Comparison of ENCODE assay signal across 6 fruit fly cellular contexts in genomic region chr2L:16284306-16285299, dm6.
A peak's percentile ranks its signal among the peaks of the same experiment; 100 is the strongest.
TF ChIP-seq lines count a peak whose summit lies in the region.

No protein-coding gene starts in this region.

- no peak for TF ChIP-seq CTCF in whole organism, embryonic (GFP tag; optimal IDR thresholded peaks at IDR 0.05; lab: Kevin White, UChicago)

TF ChIP-seq in whole organism, 6 proteins besides CTCF, POLR2A, EP300 and RAD21:
- TF ChIP-seq pan (optimal IDR thresholded peaks at IDR 0.05; lab: Kevin White, UChicago) (no peak), Dll (optimal IDR thresholded peaks at IDR 0.05; lab: Kevin White, UChicago) (peak; percentile 76), EcR (GFP tag; optimal IDR thresholded peaks at IDR 0.05; lab: Kevin White, UChicago) (peak in 1 of 2 experiments; percentile 45), usp (GFP tag; optimal IDR thresholded peaks at IDR 0.05; lab: Kevin White, UChicago) (no peak), CG8478 (optimal IDR thresholded peaks at IDR 0.05; lab: Kevin White, UChicago) (peak; percentile 58), psq (optimal IDR thresholded peaks at IDR 0.05; lab: Kevin White, UChicago) (no peak)

TF ChIP-seq in whole organism, adult, 20 proteins besides CTCF, POLR2A, EP300 and RAD21 (continues in another document):
- TF ChIP-seq CG7101 (tag; optimal IDR thresholded peaks at IDR 0.05; lab: Kevin White, UChicago) (peak; percentile 70), kay (GFP tag; lab: Kevin White, UChicago; ENCODE audit: borderline replicate concordance) (peak; percentile 97), toe (GFP tag; optimal IDR thresholded peaks at IDR 0.05; lab: Kevin White, UChicago) (no peak), Hr96 (GFP tag; optimal IDR thresholded peaks at IDR 0.05; lab: Kevin White, UChicago) (peak; percentile 15), bab1 (GFP tag; optimal IDR thresholded peaks at IDR 0.05; lab: Kevin White, UChicago) (peak; percentile 76), CG14711 (tag; optimal IDR thresholded peaks at IDR 0.05; lab: Kevin White, UChicago) (peak; percentile 57), CG1620 (GFP tag; optimal IDR thresholded peaks at IDR 0.05; lab: Kevin White, UChicago) (peak; percentile 22), CG33017 (tag; optimal IDR thresholded peaks at IDR 0.05; lab: Kevin White, UChicago) (peak; percentile 79), tj (GFP tag; optimal IDR thresholded peaks at IDR 0.05; lab: Kevin White, UChicago) (peak; percentile 42), cnc (optimal IDR thresholded peaks at IDR 0.05; lab: Kevin White, UChicago) (no peak), CG5204 (GFP tag; optimal IDR thresholded peaks at IDR 0.05; lab: Kevin White, UChicago) (peak; percentile 77), Crg-1 (GFP tag; optimal IDR thresholded peaks at IDR 0.05; lab: Kevin White, UChicago) (peak; percentile 54), CG11617 (GFP tag; optimal IDR thresholded peaks at IDR 0.05; lab: Kevin White, UChicago) (peak; percentile 53), cic (GFP tag; optimal IDR thresholded peaks at IDR 0.05; lab: Kevin White, UChicago) (peak; percentile 100), CG7045 (GFP tag; optimal IDR thresholded peaks at IDR 0.05; lab: Kevin White, UChicago) (peak; percentile 72), Clk (GFP tag; optimal IDR thresholded peaks at IDR 0.05; lab: Kevin White, UChicago) (peak; percentile 62), Mnt (GFP tag; optimal IDR thresholded peaks at IDR 0.05; lab: Kevin White, UChicago) (peak; percentile 94)

TF ChIP-seq in whole organism, embryonic, 481 proteins besides CTCF, POLR2A, EP300 and RAD21 (continues in another document):
- TF ChIP-seq CG18619 (GFP tag; optimal IDR thresholded peaks at IDR 0.05; lab: Kevin White, UChicago) (peak; percentile 23), Asciz (GFP tag; optimal IDR thresholded peaks at IDR 0.05; lab: Kevin White, UChicago) (peak; percentile 44), usp (GFP tag; optimal IDR thresholded peaks at IDR 0.05; lab: Kevin White, UChicago) (no peak), gt (GFP tag; IDR thresholded peaks at IDR 0.05; lab: Robert Waterston, UW) (no peak), en (GFP tag; optimal IDR thresholded peaks at IDR 0.05; lab: Kevin White, UChicago) (no peak), hb (GFP tag; IDR thresholded peaks at IDR 0.05; lab: Robert Waterston, UW; ENCODE audit: partially characterized antibody) (no peak), CG2129 (GFP tag; IDR thresholded peaks at IDR 0.05; lab: Robert Waterston, UW; ENCODE audit: partially characterized antibody) (no peak), shn (GFP tag; optimal IDR thresholded peaks at IDR 0.05; lab: Kevin White, UChicago) (no peak), pb (GFP tag; optimal IDR thresholded peaks at IDR 0.05; lab: Kevin White, UChicago) (no peak), nom (GFP tag; optimal IDR thresholded peaks at IDR 0.05; lab: Kevin White, UChicago) (peak; percentile 84), CG1832 (GFP tag; optimal IDR thresholded peaks at IDR 0.05; lab: Kevin White, UChicago) (peak; percentile 81), Ravus (GFP tag; IDR thresholded peaks at IDR 0.05; lab: Robert Waterston, UW) (no peak), insv (GFP tag; optimal IDR thresholded peaks at IDR 0.05; lab: Kevin White, UChicago) (no peak), CG8944 (GFP tag; optimal IDR thresholded peaks at IDR 0.05; lab: Kevin White, UChicago) (no peak), tup (GFP tag; optimal IDR thresholded peaks at IDR 0.05; lab: Kevin White, UChicago) (no peak), pita (GFP tag; optimal IDR thresholded peaks at IDR 0.05; lab: Kevin White, UChicago) (no peak), CG6689 (GFP tag; IDR thresholded peaks at IDR 0.05; lab: Robert Waterston, UW) (no peak), CG9876 (GFP tag; optimal IDR thresholded peaks at IDR 0.05; lab: Kevin White, UChicago) (peak; percentile 15)

TF ChIP-seq in whole organism, prepupa, 60 proteins besides CTCF, POLR2A, EP300 and RAD21 (continues in another document):
- TF ChIP-seq OdsH (GFP tag; optimal IDR thresholded peaks at IDR 0.05; lab: Kevin White, UChicago) (peak; percentile 76), Blimp-1 (GFP tag; optimal IDR thresholded peaks at IDR 0.05; lab: Kevin White, UChicago) (peak; percentile 53), ss (GFP tag; optimal IDR thresholded peaks at IDR 0.05; lab: Kevin White, UChicago) (peak in 1 of 2 experiments; percentile 69), CG7368 (GFP tag; optimal IDR thresholded peaks at IDR 0.05; lab: Kevin White, UChicago) (peak; percentile 76), CG32006 (GFP tag; optimal IDR thresholded peaks at IDR 0.05; lab: Kevin White, UChicago) (peak; percentile 64), dsx (GFP tag; optimal IDR thresholded peaks at IDR 0.05; lab: Kevin White, UChicago; ENCODE audit: poor library complexity, severe bottlenecking) (peak; percentile 65), cyc (GFP tag; optimal IDR thresholded peaks at IDR 0.05; lab: Kevin White, UChicago) (peak; percentile 58), Hr39 (GFP tag; optimal IDR thresholded peaks at IDR 0.05; lab: Kevin White, UChicago) (peak; percentile 74), CG8632 (GFP tag; optimal IDR thresholded peaks at IDR 0.05; lab: Kevin White, UChicago) (peak; percentile 44), acj6 (GFP tag; optimal IDR thresholded peaks at IDR 0.05; lab: Kevin White, UChicago) (peak; percentile 80), Hr38 (GFP tag; optimal IDR thresholded peaks at IDR 0.05; lab: Kevin White, UChicago) (no peak), CG6163 (GFP tag; IDR thresholded peaks at IDR 0.05; lab: Robert Waterston, UW) (no peak), CG6792 (GFP tag; optimal IDR thresholded peaks at IDR 0.05; lab: Kevin White, UChicago) (peak; percentile 56), CG34406 (GFP tag; optimal IDR thresholded peaks at IDR 0.05; lab: Kevin White, UChicago) (peak; percentile 61), CG16779 (tag; optimal IDR thresholded peaks at IDR 0.05; lab: Kevin White, UChicago) (peak; percentile 68), Ets21C (GFP tag; optimal IDR thresholded peaks at IDR 0.05; lab: Kevin White, UChicago) (peak; percentile 49), CG10669 (GFP tag; optimal IDR thresholded peaks at IDR 0.05; lab: Kevin White, UChicago) (peak; percentile 29), Sox14 (GFP tag; optimal IDR thresholded peaks at IDR 0.05; lab: Kevin White, UChicago) (peak; percentile 82)

TF ChIP-seq in whole organism, pupa, 21 proteins besides CTCF, POLR2A, EP300 and RAD21 (continues in another document):
- peak; percentile 30 for TF ChIP-seq gl (tag; optimal IDR thresholded peaks at IDR 0.05; lab: Kevin White, UChicago)
- no peak for TF ChIP-seq CG12605 (GFP tag; IDR thresholded peaks at IDR 0.05; lab: Robert Waterston, UW)
- TF ChIP-seq Ets98B (GFP tag; IDR thresholded peaks at IDR 0.05; lab: Robert Waterston, UW): no peak
- no peak for TF ChIP-seq fd96Ca (GFP tag; IDR thresholded peaks at IDR 0.05; lab: Robert Waterston, UW)
- peak; percentile 60 for TF ChIP-seq EcR (GFP tag; optimal IDR thresholded peaks at IDR 0.05; lab: Kevin White, UChicago)
- peak; percentile 52 for TF ChIP-seq CG15710 (tag; optimal IDR thresholded peaks at IDR 0.05; lab: Kevin White, UChicago)
- peak; percentile 33 for TF ChIP-seq CG9948 (tag; optimal IDR thresholded peaks at IDR 0.05; lab: Kevin White, UChicago)
- TF ChIP-seq D1 (tag; optimal IDR thresholded peaks at IDR 0.05; lab: Kevin White, UChicago): peak; percentile 48
- TF ChIP-seq CG14655 (GFP tag; optimal IDR thresholded peaks at IDR 0.05; lab: Kevin White, UChicago): peak; percentile 64
- TF ChIP-seq CG17806 (tag; optimal IDR thresholded peaks at IDR 0.05; lab: Kevin White, UChicago): peak; percentile 34
- no peak for TF ChIP-seq rn (GFP tag; IDR thresholded peaks at IDR 0.05; lab: Robert Waterston, UW)
- no peak for TF ChIP-seq CG10348 (GFP tag; IDR thresholded peaks at IDR 0.05; lab: Robert Waterston, UW)
- peak; percentile 65 for TF ChIP-seq CG8159 (tag; optimal IDR thresholded peaks at IDR 0.05; lab: Kevin White, UChicago)
- peak; percentile 70 for TF ChIP-seq Snoo (tag; optimal IDR thresholded peaks at IDR 0.05; lab: Kevin White, UChicago)
- TF ChIP-seq CG32121 (GFP tag; IDR thresholded peaks at IDR 0.05; lab: Robert Waterston, UW): no peak
- TF ChIP-seq CG34367 (tag; optimal IDR thresholded peaks at IDR 0.05; lab: Kevin White, UChicago): peak; percentile 38
- TF ChIP-seq Pif1B (GFP tag; optimal IDR thresholded peaks at IDR 0.05; lab: Kevin White, UChicago): peak; percentile 45
- TF ChIP-seq Pif1A (GFP tag; optimal IDR thresholded peaks at IDR 0.05; lab: Kevin White, UChicago): peak; percentile 65
- TF ChIP-seq CG13204 (GFP tag; optimal IDR thresholded peaks at IDR 0.05; lab: Kevin White, UChicago): peak; percentile 68
- TF ChIP-seq CG8301 (tag; optimal IDR thresholded peaks at IDR 0.05; lab: Kevin White, UChicago): peak; percentile 65

TF ChIP-seq in whole organism, wandering third instar larva, 38 proteins besides CTCF, POLR2A, EP300 and RAD21 (continues in another document):
- TF ChIP-seq jim (GFP tag; optimal IDR thresholded peaks at IDR 0.05; lab: Kevin White, UChicago) (peak; percentile 59), rgr (GFP tag; optimal IDR thresholded peaks at IDR 0.05; lab: Kevin White, UChicago) (peak; percentile 69), Mio (GFP tag; optimal IDR thresholded peaks at IDR 0.05; lab: Kevin White, UChicago) (no peak), CrebA (GFP tag; optimal IDR thresholded peaks at IDR 0.05; lab: Kevin White, UChicago; ENCODE audit: borderline replicate concordance) (peak; percentile 82), OdsH (GFP tag; optimal IDR thresholded peaks at IDR 0.05; lab: Kevin White, UChicago) (peak; percentile 54), N (GFP tag; optimal IDR thresholded peaks at IDR 0.05; lab: Kevin White, UChicago) (peak; percentile 33), pan (optimal IDR thresholded peaks at IDR 0.05; lab: Kevin White, UChicago) (no peak), brk (GFP tag; optimal IDR thresholded peaks at IDR 0.05; lab: Kevin White, UChicago) (peak; percentile 80), usp (GFP tag; optimal IDR thresholded peaks at IDR 0.05; lab: Kevin White, UChicago) (no peak), CG32264 (GFP tag; optimal IDR thresholded peaks at IDR 0.05; lab: Kevin White, UChicago) (no peak), ey (GFP tag; optimal IDR thresholded peaks at IDR 0.05; lab: Kevin White, UChicago) (peak; percentile 68), Hr78 (GFP tag; optimal IDR thresholded peaks at IDR 0.05; lab: Kevin White, UChicago) (no peak), Hnf4 (GFP tag; optimal IDR thresholded peaks at IDR 0.05; lab: Kevin White, UChicago) (peak; percentile 67), HLH106 (tag; optimal IDR thresholded peaks at IDR 0.05; lab: Kevin White, UChicago) (peak; percentile 62), CG9705 (GFP tag; optimal IDR thresholded peaks at IDR 0.05; lab: Kevin White, UChicago) (peak; percentile 57), lola (GFP tag; optimal IDR thresholded peaks at IDR 0.05; lab: Kevin White, UChicago) (no peak), Myc (optimal IDR thresholded peaks at IDR 0.05; lab: Kevin White, UChicago) (peak; percentile 32), h (GFP tag; optimal IDR thresholded peaks at IDR 0.05; lab: Kevin White, UChicago) (peak; percentile 75), Dif (GFP tag; optimal IDR thresholded peaks at IDR 0.05; lab: Kevin White, UChicago; ENCODE audit: partially characterized antibody) (peak; percentile 90), Vsx2 (GFP tag; optimal IDR thresholded peaks at IDR 0.05; lab: Kevin White, UChicago; ENCODE audit: partially characterized antibody) (peak; percentile 56), br (GFP tag; optimal IDR thresholded peaks at IDR 0.05; lab: Kevin White, UChicago) (peak; percentile 69), fru (GFP tag; optimal IDR thresholded peaks at IDR 0.05; lab: Kevin White, UChicago) (peak; percentile 50)
